Fruit fly (Drosophila melanogaster) whole organism, embryonic: ENCODE data around the gene alphaTub84D.
A peak's percentile ranks its signal among the peaks of the same experiment; 100 is the strongest.

Experiments
- Blimp-1 ChIP-seq: fragments of 200-800 bp; sonication (Bioruptor generic); optimal IDR thresholded peaks from 3 replicates; lab custom pipeline; 2018; ENCODE audit warnings: missing biosample characterization, missing genetic modification characterization, mild to moderate bottlenecking, moderate library complexity, missing genetic modification reagents
- BtbVII ChIP-seq: fragments of 200-800 bp; sonication (Bioruptor generic); optimal IDR thresholded peaks from 3 replicates; lab custom pipeline; 2017; ENCODE audit warnings: missing biosample characterization, mild to moderate bottlenecking, missing genetic modification characterization
- Bteb2 ChIP-seq: fragments of 200-800 bp; sonication (Bioruptor generic); optimal IDR thresholded peaks from 2 replicates; lab custom pipeline; 2016; ENCODE audit warnings: missing biosample characterization, missing genetic modification characterization
- C15 ChIP-seq: fragments of 200-800 bp; sonication (Bioruptor generic); IDR thresholded peaks from 3 replicates; pipeline ENCODE4 v1.3.6; 2022; ENCODE audit warnings: missing biosample characterization, missing genetic modification characterization
- CG10147 ChIP-seq: fragments of 200-800 bp; sonication (Bioruptor generic); optimal IDR thresholded peaks from 2 replicates; lab custom pipeline; 2019; ENCODE audit warnings: missing biosample characterization, mild to moderate bottlenecking, missing genetic modification characterization, moderate library complexity
- CG10209 ChIP-seq: fragments of 200-800 bp; sonication (Bioruptor generic); optimal IDR thresholded peaks from 3 replicates; lab custom pipeline; 2017; ENCODE audit warnings: missing biosample characterization, mild to moderate bottlenecking, missing genetic modification characterization, missing genetic modification reagents
- CG10321 ChIP-seq: fragments of 200-800 bp; sonication (Bioruptor generic); IDR thresholded peaks from 2 replicates; pipeline ENCODE4 v1.3.6; 2022; ENCODE audit warnings: missing biosample characterization, missing genetic modification characterization
- CG10431 ChIP-seq: fragments of 200-800 bp; sonication (Bioruptor generic); optimal IDR thresholded peaks from 3 replicates; lab custom pipeline; 2018; ENCODE audit warnings: missing biosample characterization, mild to moderate bottlenecking, missing genetic modification characterization
- CG11456 ChIP-seq: fragments of 200-800 bp; sonication (Bioruptor generic); IDR thresholded peaks from 3 replicates; pipeline ENCODE4 v1.3.6; 2022; ENCODE audit warnings: missing biosample characterization, missing genetic modification characterization
- CG12769 ChIP-seq: fragments of 200-800 bp; sonication (Bioruptor generic); optimal IDR thresholded peaks from 2 replicates; lab custom pipeline; 2019; ENCODE audit warnings: missing biosample characterization, mild to moderate bottlenecking, missing genetic modification characterization, moderate library complexity
- CG13424 ChIP-seq: fragments of 200-800 bp; sonication (Bioruptor generic); optimal IDR thresholded peaks from 2 replicates; lab custom pipeline; 2019; ENCODE audit warnings: missing biosample characterization, mild to moderate bottlenecking, missing genetic modification characterization, moderate library complexity
- CG13624 ChIP-seq: fragments of 200-800 bp; sonication (Bioruptor generic); optimal IDR thresholded peaks from 2 replicates; lab custom pipeline; 2016; ENCODE audit warnings: missing biosample characterization, missing genetic modification characterization
- CG13894 ChIP-seq: fragments of 200-800 bp; sonication (Bioruptor generic); optimal IDR thresholded peaks from 3 replicates; lab custom pipeline; 2018; ENCODE audit warnings: missing biosample characterization, mild to moderate bottlenecking, missing genetic modification characterization, moderate library complexity
- CG14014 ChIP-seq: fragments of 200-800 bp; sonication (Bioruptor generic); IDR thresholded peaks from 2 replicates; pipeline ENCODE4 v1.3.6; 2022; ENCODE audit warnings: missing biosample characterization, missing genetic modification characterization
- CG15269 ChIP-seq: fragments of 200-800 bp; sonication (Bioruptor generic); optimal IDR thresholded peaks from 2 replicates; lab custom pipeline; 2018; ENCODE audit warnings: missing biosample characterization, mild to moderate bottlenecking, missing genetic modification characterization, moderate library complexity
- CG15514 ChIP-seq: fragments of 200-800 bp; sonication (Bioruptor generic); optimal IDR thresholded peaks from 3 replicates; lab custom pipeline; 2017; ENCODE audit warnings: missing biosample characterization, missing genetic modification characterization, mild to moderate bottlenecking, moderate library complexity, missing genetic modification reagents
- CG17328 ChIP-seq: fragments of 200-800 bp; sonication (Bioruptor generic); IDR thresholded peaks from 2 replicates; pipeline ENCODE4 v1.3.6; 2022; ENCODE audit warnings: missing biosample characterization, missing genetic modification characterization
- CG17359 ChIP-seq: fragments of 200-800 bp; sonication (Bioruptor generic); optimal IDR thresholded peaks from 3 replicates; lab custom pipeline; 2018; ENCODE audit warnings: missing biosample characterization, mild to moderate bottlenecking, missing genetic modification characterization, moderate library complexity
- CG31224 ChIP-seq: fragments of 200-800 bp; sonication (Bioruptor generic); IDR thresholded peaks from 2 replicates; pipeline ENCODE4 v1.3.6; 2022; ENCODE audit warnings: missing biosample characterization, missing genetic modification characterization
- CG32532 ChIP-seq: fragments of 200-800 bp; sonication (Bioruptor generic); IDR thresholded peaks from 2 replicates; pipeline ENCODE4 v1.3.6; 2022; ENCODE audit warnings: missing biosample characterization, missing genetic modification characterization
- CG32767 ChIP-seq: fragments of 200-800 bp; sonication (Bioruptor generic); IDR thresholded peaks from 2 replicates; pipeline ENCODE4 v1.3.6; 2022; ENCODE audit warnings: missing biosample characterization, missing genetic modification characterization
- CG3281 ChIP-seq: fragments of 200-800 bp; sonication (Bioruptor generic); optimal IDR thresholded peaks from 3 replicates; lab custom pipeline; 2017; ENCODE audit warnings: missing biosample characterization, mild to moderate bottlenecking, missing genetic modification characterization
- CG33213 ChIP-seq: fragments of 200-800 bp; sonication (Bioruptor generic); optimal IDR thresholded peaks from 3 replicates; lab custom pipeline; 2016; ENCODE audit warnings: missing biosample characterization, missing genetic modification characterization
- CG4404 ChIP-seq: fragments of 200-800 bp; sonication (Bioruptor generic); IDR thresholded peaks from 2 replicates; pipeline ENCODE4 v1.3.6; 2022; ENCODE audit warnings: missing biosample characterization, missing genetic modification characterization
- CG4854 ChIP-seq: fragments of 200-800 bp; sonication (Bioruptor generic); optimal IDR thresholded peaks from 2 replicates; lab custom pipeline; 2016; ENCODE audit warnings: missing biosample characterization, missing genetic modification characterization, inconsistent platforms
- CG6175 ChIP-seq: fragments of 200-800 bp; sonication (Bioruptor generic); IDR thresholded peaks from 3 replicates; pipeline ENCODE4 v1.3.6; 2022; ENCODE audit warnings: missing biosample characterization, missing genetic modification characterization
- CG8478 ChIP-seq: fragments of >200 bp; optimal IDR thresholded peaks from 2 replicates; lab custom pipeline; 2018
- Dad ChIP-seq: fragments of 200-800 bp; sonication (Bioruptor generic); optimal IDR thresholded peaks from 3 replicates; lab custom pipeline; 2016; ENCODE audit warnings: missing biosample characterization, missing genetic modification characterization
- Gsc ChIP-seq: fragments of 200-800 bp; sonication (Bioruptor generic); IDR thresholded peaks from 2 replicates; pipeline ENCODE4 v1.3.6; 2022; ENCODE audit warnings: missing biosample characterization, missing genetic modification characterization
- H2.0 ChIP-seq: fragments of 200-800 bp; sonication (Bioruptor generic); IDR thresholded peaks from 2 replicates; pipeline ENCODE4 v1.3.6; 2022; ENCODE audit warnings: missing biosample characterization, missing genetic modification characterization
- HLH3B ChIP-seq: fragments of 200-800 bp; sonication (Bioruptor generic); IDR thresholded peaks from 2 replicates; pipeline ENCODE4 v1.3.6; 2022; ENCODE audit warnings: missing biosample characterization, missing genetic modification characterization
- Hmr ChIP-seq: fragments of 200-800 bp; sonication (Bioruptor generic); optimal IDR thresholded peaks from 3 replicates; lab custom pipeline; 2017; ENCODE audit warnings: mild to moderate bottlenecking, missing biosample characterization, missing genetic modification reagents, missing genetic modification characterization
- Hr51 ChIP-seq, 2 experiments: fragments of 200-800 bp; sonication (Bioruptor generic); optimal IDR thresholded peaks; 2 replicates in 1 of 2; 3 replicates in 1 of 2; lab custom pipeline; 2016 to 2018; ENCODE audit warnings: missing biosample characterization in 2 of 2, missing genetic modification characterization in 2 of 2, mild to moderate bottlenecking in 1 of 2, moderate library complexity in 1 of 2
- Hr78 ChIP-seq, 2 experiments: fragments of 200-800 bp in 1 of 2; fragments of >200 bp in 1 of 2; sonication (Bioruptor generic) in 1 of 2; optimal IDR thresholded peaks; 2 replicates each; lab custom pipeline; 2017 to 2019; ENCODE audit warnings: missing biosample characterization in 2 of 2, missing genetic modification characterization in 2 of 2, mild to moderate bottlenecking in 1 of 2, moderate library complexity in 1 of 2
- Lim3 ChIP-seq: fragments of 200-800 bp; sonication (Bioruptor generic); IDR thresholded peaks from 2 replicates; pipeline ENCODE4 v1.3.6; 2022; ENCODE audit warnings: missing biosample characterization, missing genetic modification characterization
- Nf-YB ChIP-seq: fragments of 200-800 bp; sonication (Bioruptor generic); optimal IDR thresholded peaks from 3 replicates; lab custom pipeline; 2019; ENCODE audit warnings: missing biosample characterization, mild to moderate bottlenecking, missing genetic modification characterization, moderate library complexity
- NfI ChIP-seq: fragments of 200-800 bp; sonication (Bioruptor generic); optimal IDR thresholded peaks from 3 replicates; lab custom pipeline; 2018; ENCODE audit warnings: missing biosample characterization, mild to moderate bottlenecking, missing genetic modification characterization, moderate library complexity
- Ptx1 ChIP-seq: fragments of 200-800 bp; sonication (Bioruptor generic); IDR thresholded peaks from 2 replicates; pipeline ENCODE4 v1.3.6; 2022; ENCODE audit warnings: missing biosample characterization, missing genetic modification characterization
- aop ChIP-seq: fragments of 200-800 bp; sonication (Bioruptor generic); IDR thresholded peaks from 2 replicates; pipeline ENCODE4 v1.3.6; 2022; ENCODE audit warnings: missing biosample characterization, missing genetic modification characterization
- ap ChIP-seq: fragments of 200-800 bp; sonication (Bioruptor generic); IDR thresholded peaks from 2 replicates; pipeline ENCODE4 v1.3.6; 2022; ENCODE audit warnings: missing biosample characterization, missing genetic modification characterization
- da ChIP-seq: fragments of 200-800 bp; sonication (Bioruptor generic); optimal IDR thresholded peaks from 2 replicates; lab custom pipeline; 2016; ENCODE audit warnings: missing biosample characterization, missing genetic modification characterization
- fd3F ChIP-seq: fragments of 200-800 bp; sonication (Bioruptor generic); optimal IDR thresholded peaks from 2 replicates; lab custom pipeline; 2018; ENCODE audit warnings: missing biosample characterization, mild to moderate bottlenecking, missing genetic modification characterization, moderate library complexity
- jumu ChIP-seq: fragments of 200-800 bp; sonication (Bioruptor generic); optimal IDR thresholded peaks from 3 replicates; lab custom pipeline; 2016; ENCODE audit warnings: missing biosample characterization, missing genetic modification characterization
- lab ChIP-seq: fragments of 200-800 bp; sonication (Bioruptor generic); optimal IDR thresholded peaks from 3 replicates; lab custom pipeline; 2017; ENCODE audit warnings: missing biosample characterization, missing genetic modification characterization, mild to moderate bottlenecking, moderate library complexity, missing genetic modification reagents
- lilli ChIP-seq: fragments of 200-800 bp; sonication (Bioruptor generic); optimal IDR thresholded peaks from 3 replicates; lab custom pipeline; 2016; ENCODE audit warnings: missing biosample characterization, missing genetic modification characterization
- sc ChIP-seq, 3 experiments: fragments of >200 bp in 2 of 3; fragments of 200-800 bp in 1 of 3; sonication (Bioruptor generic) in 1 of 3; optimal IDR thresholded peaks; 2 replicates in 2 of 3; 3 replicates in 1 of 3; lab custom pipeline; 2017; ENCODE audit warnings: mild to moderate bottlenecking in 1 of 3, missing biosample characterization in 1 of 3, missing genetic modification characterization in 1 of 3, missing genetic modification reagents in 1 of 3
- sens-2 ChIP-seq: fragments of 200-800 bp; sonication (Bioruptor generic); IDR thresholded peaks from 2 replicates; pipeline ENCODE4 v1.3.6; 2022; ENCODE audit warnings: missing biosample characterization, missing genetic modification characterization
- sob ChIP-seq: fragments of 200-800 bp; sonication (Bioruptor generic); IDR thresholded peaks from 2 replicates; pipeline ENCODE4 v1.3.6; 2022; ENCODE audit warnings: missing biosample characterization, missing genetic modification characterization
- sqz ChIP-seq: fragments of 200-800 bp; sonication (Bioruptor generic); optimal IDR thresholded peaks from 3 replicates; lab custom pipeline; 2018; ENCODE audit warnings: missing biosample characterization, mild to moderate bottlenecking, missing genetic modification characterization
- tgo ChIP-seq: fragments of 200-800 bp; sonication (Bioruptor generic); IDR thresholded peaks from 3 replicates; pipeline ENCODE4 v1.3.6; 2022; ENCODE audit warnings: missing biosample characterization, missing genetic modification characterization

Gene alphaTub84D

dm6 chr3R:7500513-7500912 is 30.0 kb upstream of the alphaTub84D start (continued):
- TF ChIP-seq CG10431: no peak
- peak; percentile 54 for TF ChIP-seq Ptx1
- TF ChIP-seq CG8478 (lab: Kevin White, UChicago): no peak
- TF ChIP-seq CG32532: peak; percentile 57
- TF ChIP-seq CG13624 (GFP tag; lab: Kevin White, UChicago): peak; percentile 33
- peak; percentile 42; the same call in 1 of the 2 replicates for TF ChIP-seq CG14014 (GFP tag; lab: Robert Waterston, UW)
- no peak for TF ChIP-seq CG11456 (GFP tag; lab: Robert Waterston, UW)
- TF ChIP-seq BtbVII (GFP tag; lab: Kevin White, UChicago): no peak
- 0 out of 2 replicates have a peak, but pooled peaks have one; percentile 11 for TF ChIP-seq CG31224 (GFP tag; lab: Robert Waterston, UW)
- TF ChIP-seq CG10209 (GFP tag; lab: Kevin White, UChicago): no peak
- TF ChIP-seq C15 (GFP tag; lab: Robert Waterston, UW): no peak
- TF ChIP-seq Dad: no peak
- 0 out of 3 replicates have a peak, but pooled peaks have one; percentile 14 for TF ChIP-seq tgo (GFP tag; lab: Robert Waterston, UW)
- TF ChIP-seq Bteb2: peak; percentile 22
- TF ChIP-seq CG10147 (GFP tag; lab: Kevin White, UChicago): no peak
- no peak for TF ChIP-seq CG17359 (tag; lab: Kevin White, UChicago)
- peak; percentile 37 for TF ChIP-seq fd3F (GFP tag; lab: Kevin White, UChicago)
- no peak for TF ChIP-seq sens-2 (GFP tag; lab: Robert Waterston, UW)
- peak; percentile 59 for TF ChIP-seq lilli (GFP tag; lab: Kevin White, UChicago)
- TF ChIP-seq CG6175 (GFP tag; lab: Robert Waterston, UW): no peak
- peak; percentile 27 for TF ChIP-seq CG15269 (tag; lab: Kevin White, UChicago)
- TF ChIP-seq Hmr: peak; percentile 37
- 0 out of 2 replicates have a peak, but pooled peaks have one; percentile 40 for TF ChIP-seq CG32767 (GFP tag; lab: Robert Waterston, UW)
- peak; percentile 53 for TF ChIP-seq CG12769
- TF ChIP-seq H2.0 (GFP tag; lab: Robert Waterston, UW): peak; percentile 54
- no peak for TF ChIP-seq aop
- TF ChIP-seq CG13894 (tag; lab: Kevin White, UChicago): peak; percentile 40
- TF ChIP-seq CG17328 (GFP tag; lab: Robert Waterston, UW): peak; percentile 11; the same call in 1 of the 2 replicates
- no peak for TF ChIP-seq CG33213 (GFP tag; lab: Kevin White, UChicago)
- no peak for TF ChIP-seq Nf-YB
- TF ChIP-seq lab: peak; percentile 58
- TF ChIP-seq sqz (GFP tag; lab: Kevin White, UChicago): no peak
- no peak for TF ChIP-seq Gsc (GFP tag; lab: Robert Waterston, UW)
- TF ChIP-seq CG3281 (GFP tag; lab: Kevin White, UChicago): peak; percentile 30
- peak in 1 of 2 experiments; percentile 54 for TF ChIP-seq Hr51 (GFP tag; optimal IDR thresholded peaks at IDR 0.05; lab: Kevin White, UChicago)
- TF ChIP-seq da (GFP tag; lab: Kevin White, UChicago): no peak
- TF ChIP-seq Blimp-1 (GFP tag; lab: Kevin White, UChicago): no peak
- TF ChIP-seq ap: 0 out of 2 replicates have a peak, but pooled peaks have one; percentile 25
- TF ChIP-seq CG4854: no peak
- no peak for TF ChIP-seq Lim3
- TF ChIP-seq CG15514 (GFP tag; lab: Kevin White, UChicago): peak; percentile 16
- TF ChIP-seq jumu: no peak
- TF ChIP-seq sob (GFP tag; lab: Robert Waterston, UW): peak; percentile 43; the same call in 1 of the 2 replicates
- peak; percentile 14 for TF ChIP-seq CG13424 (tag; lab: Kevin White, UChicago)
- no peak for TF ChIP-seq CG4404 (GFP tag; lab: Robert Waterston, UW)
- TF ChIP-seq sc (optimal IDR thresholded peaks at IDR 0.05; lab: Kevin White, UChicago): no peak
- TF ChIP-seq sc (GFP tag; optimal IDR thresholded peaks at IDR 0.05; lab: Kevin White, UChicago): no peak
- TF ChIP-seq NfI: peak; percentile 29
- no peak for TF ChIP-seq CG10321 (GFP tag; lab: Robert Waterston, UW)
- TF ChIP-seq Hr78 (GFP tag; optimal IDR thresholded peaks at IDR 0.05; lab: Kevin White, UChicago): no peak
- TF ChIP-seq HLH3B (GFP tag; lab: Robert Waterston, UW): 0 out of 2 replicates have a peak, but pooled peaks have one; percentile 23
